Worm (Caenorhabditis elegans) whole organism, young adult: Measurements from ENCODE around the gene set-31.

Experiments
- B0261.1 ChIP-seq: sonication (generic microtip); optimal IDR thresholded peaks from 2 replicates; lab custom pipeline; 2016; ENCODE audit warnings: mild to moderate bottlenecking, missing genetic modification characterization, moderate library complexity, missing compliant biosample characterization
- B0336.3 ChIP-seq: fragments of 200-800 bp; sonication (Bioruptor generic); IDR thresholded peaks from 2 replicates; pipeline ENCODE4 v1.3.6; 2022; ENCODE audit warnings: missing genetic modification characterization, missing compliant biosample characterization
- D2030.7 ChIP-seq: fragments of 200-800 bp; sonication (Bioruptor generic); IDR thresholded peaks from 2 replicates; pipeline ENCODE4 v1.3.6; 2022; ENCODE audit warnings: missing genetic modification reagents, missing genetic modification characterization, missing compliant biosample characterization
- F23B12.7 ChIP-seq: sonication (generic microtip); optimal IDR thresholded peaks from 2 replicates; lab custom pipeline; 2017; ENCODE audit warnings: missing genetic modification characterization, mild to moderate bottlenecking, missing compliant biosample characterization, antibody characterized with exemption, moderate library complexity; ENCODE audit not compliant: insufficient read depth
- F52B5.7 ChIP-seq: sonication (generic microtip); optimal IDR thresholded peaks from 2 replicates; lab custom pipeline; 2016; ENCODE audit warnings: mild to moderate bottlenecking, missing genetic modification characterization, missing compliant biosample characterization
- F55B11.4 ChIP-seq: sonication (generic microtip); optimal IDR thresholded peaks from 2 replicates; lab custom pipeline; 2016; ENCODE audit warnings: missing compliant biosample characterization, missing genetic modification characterization, borderline replicate concordance; ENCODE audit not compliant: insufficient read depth
- F57A8.1 ChIP-seq: fragments of 200-800 bp; sonication (Bioruptor generic); optimal IDR thresholded peaks from 2 replicates; lab custom pipeline; 2018; ENCODE audit warnings: mild to moderate bottlenecking, missing genetic modification characterization, moderate library complexity, missing compliant biosample characterization
- F57C9.4 ChIP-seq: sonication (generic microtip); optimal IDR thresholded peaks from 2 replicates; lab custom pipeline; 2017; ENCODE audit warnings: mild to moderate bottlenecking, missing genetic modification characterization, missing compliant biosample characterization
- T07F8.4 ChIP-seq: sonication (generic microtip); optimal IDR thresholded peaks from 2 replicates; lab custom pipeline; 2016; ENCODE audit warnings: mild to moderate bottlenecking, missing genetic modification characterization, moderate library complexity, missing compliant biosample characterization
- Y53F4B.3 ChIP-seq: fragments of 200-800 bp; sonication (Bioruptor generic); IDR thresholded peaks from 2 replicates; pipeline ENCODE4 v1.3.6; 2022; ENCODE audit warnings: missing genetic modification reagents, missing genetic modification characterization, missing compliant biosample characterization
- Y67H2A.10 ChIP-seq: fragments of 200-800 bp; sonication (Bioruptor generic); conservative IDR thresholded peaks from 2 replicates; pipeline ENCODE4 v1.3.6; 2022; ENCODE audit warnings: missing genetic modification reagents, missing genetic modification characterization, missing compliant biosample characterization
- ama-1 ChIP-seq, 3 experiments: fragments of 150-350 bp in 1 of 3; sonication (generic microtip) in 2 of 3; optimal IDR thresholded peaks; 2 replicates each; lab custom pipeline; 2014 to 2018; ENCODE audit warnings: missing biosample characterization in 2 of 3, missing genetic modification characterization in 2 of 3, missing genetic modification reagents in 2 of 3
- aptf-3 ChIP-seq: fragments of 200-800 bp; sonication (Bioruptor generic); IDR thresholded peaks from 2 replicates; pipeline ENCODE4 v1.3.6; 2022; ENCODE audit warnings: missing genetic modification characterization, missing compliant biosample characterization
- attf-6 ChIP-seq: fragments of 200-800 bp; sonication (Bioruptor generic); IDR thresholded peaks from 2 replicates; pipeline ENCODE4 v1.3.6; 2022; ENCODE audit warnings: missing genetic modification reagents, missing genetic modification characterization, missing compliant biosample characterization
- ceh-27 ChIP-seq: fragments of 200-800 bp; sonication (Bioruptor generic); optimal IDR thresholded peaks from 2 replicates; lab custom pipeline; 2018; ENCODE audit warnings: mild to moderate bottlenecking, missing genetic modification characterization, moderate library complexity, missing compliant biosample characterization
- ceh-91 ChIP-seq: fragments of 200-800 bp; sonication (Bioruptor generic); IDR thresholded peaks from 2 replicates; pipeline ENCODE4 v1.3.6; 2022; ENCODE audit warnings: missing genetic modification reagents, missing genetic modification characterization, missing compliant biosample characterization
- chd-7 ChIP-seq: sonication (generic microtip); optimal IDR thresholded peaks from 2 replicates; lab custom pipeline; 2016; ENCODE audit warnings: mild to moderate bottlenecking, missing genetic modification characterization, moderate library complexity, missing compliant biosample characterization
- die-1 ChIP-seq: sonication (generic microtip); optimal IDR thresholded peaks from 2 replicates; lab custom pipeline; 2016; ENCODE audit warnings: missing genotype, mild to moderate bottlenecking, missing genetic modification characterization, missing compliant biosample characterization
- dox-1 ChIP-seq: fragments of 200-800 bp; sonication (Bioruptor generic); IDR thresholded peaks from 2 replicates; pipeline ENCODE4 v1.3.6; 2022; ENCODE audit warnings: missing genetic modification reagents, missing genetic modification characterization, missing compliant biosample characterization
- egrh-3 ChIP-seq: fragments of 200-800 bp; sonication (Bioruptor generic); IDR thresholded peaks from 2 replicates; pipeline ENCODE4 v1.3.6; 2022; ENCODE audit warnings: missing genetic modification reagents, missing genetic modification characterization, missing compliant biosample characterization
- ekl-4 ChIP-seq: fragments of 200-800 bp; sonication (Bioruptor generic); IDR thresholded peaks from 2 replicates; pipeline ENCODE4 v1.3.6; 2022; ENCODE audit warnings: missing genetic modification reagents, missing genetic modification characterization, missing compliant biosample characterization
- fkh-3 ChIP-seq: sonication (generic microtip); optimal IDR thresholded peaks from 2 replicates; lab custom pipeline; 2016; ENCODE audit warnings: mild to moderate bottlenecking, missing genetic modification characterization, missing compliant biosample characterization
- hlh-12 ChIP-seq: sonication (generic microtip); optimal IDR thresholded peaks from 2 replicates; lab custom pipeline; 2016; ENCODE audit warnings: missing genetic modification characterization, missing compliant biosample characterization
- hlh-26 ChIP-seq: fragments of 200-800 bp; sonication (Bioruptor generic); conservative IDR thresholded peaks from 2 replicates; pipeline ENCODE4 v1.3.6; 2022; ENCODE audit warnings: missing genetic modification reagents, missing genetic modification characterization, missing compliant biosample characterization
- lin-35 ChIP-seq, 3 experiments: fragments of 150-350 bp in 2 of 3; sonication (generic microtip) in 1 of 3; optimal IDR thresholded peaks; 2 replicates each; lab custom pipeline; 2014 to 2018; ENCODE audit warnings: missing biosample characterization in 3 of 3, missing genetic modification characterization in 3 of 3, missing genetic modification reagents in 3 of 3
- lir-1 ChIP-seq: fragments of 200-800 bp; sonication (Bioruptor generic); conservative IDR thresholded peaks from 2 replicates; pipeline ENCODE4 v1.3.6; 2022; ENCODE audit warnings: missing genetic modification reagents, missing genetic modification characterization, missing compliant biosample characterization
- lsy-27 ChIP-seq: sonication (generic microtip); optimal IDR thresholded peaks from 2 replicates; lab custom pipeline; 2017; ENCODE audit warnings: missing genetic modification characterization, mild to moderate bottlenecking, missing compliant biosample characterization, antibody characterized with exemption, missing genotype, borderline replicate concordance; ENCODE audit not compliant: insufficient read depth
- madf-10 ChIP-seq: sonication (generic microtip); optimal IDR thresholded peaks from 2 replicates; lab custom pipeline; 2016; ENCODE audit warnings: mild to moderate bottlenecking, missing genetic modification characterization, missing compliant biosample characterization
- madf-6 ChIP-seq: fragments of 200-800 bp; sonication (Bioruptor generic); IDR thresholded peaks from 2 replicates; pipeline ENCODE4 v1.3.6; 2022; ENCODE audit warnings: missing genetic modification reagents, missing genetic modification characterization, missing compliant biosample characterization
- madf-8 ChIP-seq: fragments of 200-800 bp; sonication (Bioruptor generic); conservative IDR thresholded peaks from 2 replicates; pipeline ENCODE4 v1.3.6; 2022; ENCODE audit warnings: missing genetic modification reagents, missing genetic modification characterization, missing compliant biosample characterization
- nhr-120 ChIP-seq: fragments of 200-800 bp; sonication (Bioruptor generic); IDR thresholded peaks from 2 replicates; pipeline ENCODE4 v1.3.6; 2022; ENCODE audit warnings: missing genetic modification characterization, missing compliant biosample characterization
- pbrm-1 ChIP-seq: fragments of 200-800 bp; sonication (Bioruptor generic); IDR thresholded peaks from 2 replicates; pipeline ENCODE4 v1.3.6; 2022; ENCODE audit warnings: missing genetic modification reagents, missing genetic modification characterization, missing compliant biosample characterization
- rpc-1 ChIP-seq, 2 experiments: fragments of 150-350 bp in 1 of 2; sonication (generic microtip) in 1 of 2; optimal IDR thresholded peaks; 2 replicates each; lab custom pipeline; 2014 to 2018; ENCODE audit warnings: missing biosample characterization in 1 of 2, missing genetic modification characterization in 1 of 2, missing genetic modification reagents in 1 of 2, missing genotype in 1 of 2
- snpc-1.3 ChIP-seq: sonication (generic microtip); optimal IDR thresholded peaks from 2 replicates; lab custom pipeline; 2017; ENCODE audit warnings: missing genetic modification characterization, mild to moderate bottlenecking, missing compliant biosample characterization, antibody characterized with exemption, moderate library complexity, missing genotype, missing genetic modification reagents; ENCODE audit not compliant: insufficient read depth
- snpc-4 ChIP-seq, 5 experiments: fragments of 150-350 bp in 1 of 5; sonication (generic microtip) in 4 of 5; optimal IDR thresholded peaks; 2 replicates each; lab custom pipeline; 2014 to 2018; ENCODE audit warnings: missing genetic modification characterization in 5 of 5, missing biosample characterization in 3 of 5, antibody characterized with exemption in 2 of 5, mild to moderate bottlenecking in 2 of 5, missing compliant biosample characterization in 2 of 5, missing genotype in 2 of 5, moderate library complexity in 2 of 5, missing genetic modification reagents in 1 of 5
- tlf-1 ChIP-seq: fragments of 200-800 bp; sonication (Bioruptor generic); optimal IDR thresholded peaks from 2 replicates; lab custom pipeline; 2018; ENCODE audit warnings: mild to moderate bottlenecking, missing genetic modification characterization, missing compliant biosample characterization
- unc-130 ChIP-seq: sonication (generic microtip); optimal IDR thresholded peaks from 2 replicates; lab custom pipeline; 2016; ENCODE audit warnings: missing genetic modification reagents, missing genetic modification characterization, missing compliant biosample characterization
- ztf-22 ChIP-seq: fragments of 200-800 bp; sonication (Bioruptor generic); optimal IDR thresholded peaks from 2 replicates; lab custom pipeline; 2018; ENCODE audit warnings: mild to moderate bottlenecking, missing genetic modification characterization, moderate library complexity, missing compliant biosample characterization
- ztf-6 ChIP-seq: fragments of 200-800 bp; sonication (Bioruptor generic); IDR thresholded peaks from 2 replicates; pipeline ENCODE4 v1.3.6; 2022; ENCODE audit warnings: missing genetic modification reagents, missing genetic modification characterization, missing compliant biosample characterization

The set-31 gene

DNA sequence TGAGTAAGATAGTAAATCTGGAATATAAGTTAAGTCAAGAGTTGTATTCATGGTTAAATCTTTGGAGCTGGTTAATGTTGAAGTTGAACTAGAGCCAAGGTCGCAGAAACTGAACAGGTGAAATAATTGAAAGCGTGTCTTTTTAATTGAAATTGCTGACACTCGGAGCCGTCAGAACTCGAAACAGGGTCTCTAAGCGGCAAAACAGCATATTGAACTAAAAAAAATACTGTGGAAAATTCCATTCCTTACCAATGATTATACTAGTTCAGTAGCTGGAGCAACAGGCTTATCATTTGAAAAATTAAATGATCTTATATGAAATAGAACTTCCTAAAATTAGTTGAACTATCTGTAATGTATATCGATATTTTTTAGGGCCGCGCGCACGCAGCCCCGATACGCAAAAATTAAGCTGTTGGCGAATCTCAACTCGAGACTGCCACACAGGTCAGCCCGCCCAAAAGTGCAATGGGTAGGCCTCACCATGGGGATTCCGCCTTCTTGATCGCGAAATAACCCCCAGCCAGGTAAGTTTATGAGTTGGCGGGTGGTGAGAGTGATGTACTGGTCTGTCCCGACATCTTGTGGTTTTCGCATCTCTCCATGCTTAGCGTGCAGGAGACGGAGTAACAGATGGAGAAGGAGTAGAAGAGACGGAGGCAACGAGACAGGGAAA, 50.6 kb downstream of the set-31 start, which contains the start of gene srz-97 (continued):
- TF ChIP-seq F52B5.7 (tag; lab: Kevin White, UChicago), result no peak
- TF ChIP-seq Y53F4B.3 (GFP tag; lab: Robert Waterston, UW), result no peak
- 0 out of 2 replicates have a peak, but pooled peaks have one; percentile 31 for TF ChIP-seq egrh-3 (GFP tag; lab: Robert Waterston, UW)
- TF ChIP-seq ekl-4 (GFP tag; lab: Robert Waterston, UW), result peak; percentile 37; the same call in 1 of the 2 replicates
- no peak for TF ChIP-seq T07F8.4 (tag; lab: Kevin White, UChicago)
- TF ChIP-seq ztf-22 (GFP tag; lab: Kevin White, UChicago), result no peak
- TF ChIP-seq attf-6, result peak; percentile 84
- no peak for TF ChIP-seq ztf-6 (GFP tag; lab: Robert Waterston, UW)
- peak; percentile 75 for TF ChIP-seq D2030.7 (GFP tag; lab: Robert Waterston, UW)
- peak; percentile 17 for TF ChIP-seq B0261.1
- peak; percentile 94 for TF ChIP-seq snpc-4 (GFP tag; optimal IDR thresholded peaks at IDR 0.05; lab: Kevin White, UChicago)
- peak; percentile 93 to 99 (median 98) for TF ChIP-seq snpc-4 (tag; optimal IDR thresholded peaks at IDR 0.05; lab: Kevin White, UChicago)
- TF ChIP-seq F55B11.4, result no peak
- TF ChIP-seq hlh-12 (tag; lab: Kevin White, UChicago), result no peak
- TF ChIP-seq lsy-27, result no peak
- TF ChIP-seq rpc-1 (optimal IDR thresholded peaks at IDR 0.05; lab: Kevin White, UChicago), result no peak
- TF ChIP-seq rpc-1 (tag; optimal IDR thresholded peaks at IDR 0.05; lab: Kevin White, UChicago), result no peak
- TF ChIP-seq Y67H2A.10 (GFP tag; lab: Robert Waterston, UW), result no peak
- peak; percentile 32 for TF ChIP-seq die-1
- TF ChIP-seq unc-130, result no peak
- TF ChIP-seq pbrm-1, result peak; percentile 79
- no peak for TF ChIP-seq F57A8.1 (GFP tag; lab: Kevin White, UChicago)
- TF ChIP-seq tlf-1 (GFP tag; lab: Kevin White, UChicago), result no peak
- TF ChIP-seq chd-7 (tag; lab: Kevin White, UChicago), result peak; percentile 34
- TF ChIP-seq madf-10 (tag; lab: Kevin White, UChicago), result peak; percentile 12
- peak; percentile 83 for TF ChIP-seq madf-6 (GFP tag; lab: Robert Waterston, UW)
- TF ChIP-seq ceh-27 (GFP tag; lab: Kevin White, UChicago), result no peak
- TF ChIP-seq aptf-3 (GFP tag; lab: Robert Waterston, UW), result no peak
- TF ChIP-seq F57C9.4 (tag; lab: Kevin White, UChicago), result no peak
- TF ChIP-seq hlh-26, result no peak
- no peak for TF ChIP-seq F23B12.7 (tag; lab: Kevin White, UChicago)
- TF ChIP-seq nhr-120, result no peak
- peak; percentile 46 for TF ChIP-seq madf-8
- TF ChIP-seq fkh-3, result no peak
- TF ChIP-seq lin-35 (GFP tag; optimal IDR thresholded peaks at IDR 0.05; lab: Kevin White, UChicago), result no peak
- TF ChIP-seq snpc-1.3 (tag; lab: Kevin White, UChicago), result peak; percentile 39
- TF ChIP-seq ama-1 (optimal IDR thresholded peaks at IDR 0.05; lab: Kevin White, UChicago), result no peak
- no peak for TF ChIP-seq ama-1 (GFP tag; optimal IDR thresholded peaks at IDR 0.05; lab: Kevin White, UChicago)
- TF ChIP-seq lir-1 (GFP tag; lab: Robert Waterston, UW), result no peak
- peak; percentile 88 for TF ChIP-seq dox-1 (GFP tag; lab: Robert Waterston, UW)
- TF ChIP-seq B0336.3 (GFP tag; lab: Robert Waterston, UW), result peak; percentile 62
- TF ChIP-seq ceh-91, result no peak
